Fruit fly (Drosophila melanogaster): ENCODE results near the gene Eig71Eh.

DNA sequence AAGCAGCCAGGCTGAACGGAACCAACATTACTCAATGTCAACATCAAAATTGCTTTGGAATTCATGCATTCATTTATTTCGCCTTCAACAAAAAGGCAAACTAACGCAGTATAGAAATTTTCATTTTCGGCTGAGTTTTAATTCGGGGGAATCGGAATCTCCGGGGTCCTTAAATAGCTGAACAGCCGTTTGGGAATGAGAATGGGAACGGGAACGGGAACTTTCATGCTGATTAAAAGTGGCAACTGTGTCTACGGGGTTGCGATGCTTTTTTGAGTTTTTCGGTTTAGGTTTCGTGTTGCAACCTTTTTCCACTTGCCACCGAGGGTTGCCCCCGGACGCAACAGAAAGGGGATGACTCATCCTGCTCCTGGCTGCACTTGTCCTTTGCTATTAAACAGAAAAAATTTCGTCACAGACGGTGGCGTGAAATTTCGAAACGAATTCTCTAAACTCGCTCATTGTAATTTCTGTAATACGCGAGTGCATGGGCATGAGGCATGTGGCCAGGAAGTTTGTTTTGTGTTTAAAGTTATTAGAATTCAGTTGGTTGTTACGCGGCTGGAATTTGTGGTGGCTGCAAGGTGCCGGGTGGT is 5.1 kb upstream of the Eig71Eh start:
- TF ChIP-seq pad (GFP tag; optimal IDR thresholded peaks at IDR 0.05) (no peak), CG12768 (GFP tag; optimal IDR thresholded peaks at IDR 0.05) (no peak), bab1 (GFP tag; optimal IDR thresholded peaks at IDR 0.05) (no peak)
